Worm (Caenorhabditis elegans) whole organism, mixed stage, embryonic: ENCODE data around the gene rilp-1.

Experiments
- lin-13 ChIP-seq: fragments of 150-350 bp; optimal IDR thresholded peaks from 2 replicates; lab custom pipeline; 2014; ENCODE audit warnings: missing biosample characterization, missing genetic modification characterization
- lsy-2 ChIP-seq: fragments of 150-350 bp; optimal IDR thresholded peaks from 2 replicates; lab custom pipeline; 2014; ENCODE audit warnings: missing biosample characterization, missing genetic modification characterization
- mep-1 ChIP-seq: fragments of 150-350 bp; optimal IDR thresholded peaks from 2 replicates; lab custom pipeline; 2017; ENCODE audit warnings: missing biosample characterization, missing genetic modification reagents, missing genetic modification characterization, inconsistent platforms
- nhr-237 ChIP-seq: fragments of 150-350 bp; optimal IDR thresholded peaks from 2 replicates; lab custom pipeline; 2014; ENCODE audit warnings: missing biosample characterization, missing genetic modification characterization
- snpc-4 ChIP-seq: fragments of 150-350 bp; optimal IDR thresholded peaks from 2 replicates; lab custom pipeline; 2014; ENCODE audit warnings: missing biosample characterization, missing genetic modification characterization

DNA sequence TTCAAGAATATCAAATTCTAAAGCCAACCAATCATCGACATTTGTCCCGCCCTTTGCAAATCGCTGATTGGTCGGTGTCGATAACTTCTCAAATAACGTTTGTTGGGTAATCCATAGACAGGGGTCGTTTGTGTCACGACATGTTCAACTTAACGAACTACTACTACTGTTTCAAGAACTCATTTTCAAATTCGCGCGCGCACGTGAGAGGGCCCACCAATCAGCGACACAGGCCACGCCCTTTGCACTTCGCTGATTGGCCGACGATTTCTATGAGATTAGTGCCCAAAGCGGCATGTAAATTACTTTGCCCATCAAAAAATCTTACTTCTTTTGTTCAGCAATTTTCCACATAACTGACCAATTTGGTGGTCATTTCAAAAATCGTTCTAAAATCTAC is 41.3 kb upstream of the rilp-1 start:
- TF ChIP-seq mep-1 (tag; lab: Kevin White, UChicago) (no peak), lsy-2 (tag; lab: Kevin White, UChicago) (no peak), lin-13 (tag; lab: Kevin White, UChicago) (no peak), snpc-4 (tag; lab: Kevin White, UChicago) (no peak), nhr-237 (no peak)
